Worm (Caenorhabditis elegans) whole organism, L4 larva: ENCODE measurements around the gene dnj-22.
A peak's percentile ranks its signal among the peaks of the same experiment; 100 is the strongest.

Experiments used
- F26F4.8 ChIP-seq: fragments of 200-800 bp; sonication (Bioruptor generic); conservative IDR thresholded peaks from 2 replicates; pipeline ENCODE4 v1.3.6; 2022; ENCODE audit warnings: missing genetic modification characterization, missing compliant biosample characterization
- F44E2.7 ChIP-seq: fragments of 200-800 bp; sonication (Bioruptor generic); IDR thresholded peaks from 2 replicates; pipeline ENCODE4 v2.1.2; 2022; ENCODE audit warnings: missing genetic modification characterization, missing compliant biosample characterization
- T20F7.1 ChIP-seq: fragments of 200-800 bp; sonication (Bioruptor generic); optimal IDR thresholded peaks from 2 replicates; lab custom pipeline; 2018; ENCODE audit warnings: mild to moderate bottlenecking, missing genetic modification characterization, missing compliant biosample characterization
- T26A8.4 ChIP-seq: fragments of 200-800 bp; sonication (Bioruptor generic); IDR thresholded peaks from 2 replicates; pipeline ENCODE4 v1.3.6; 2022; ENCODE audit warnings: missing genetic modification characterization, missing compliant biosample characterization
- Y48G9A.11 ChIP-seq: fragments of 200-800 bp; sonication (Bioruptor generic); IDR thresholded peaks from 2 replicates; pipeline ENCODE4 v1.3.6; 2022; ENCODE audit warnings: missing genetic modification reagents, missing genetic modification characterization, missing compliant biosample characterization
- Y5F2A.4 ChIP-seq: fragments of 200-800 bp; sonication (Bioruptor generic); optimal IDR thresholded peaks from 2 replicates; lab custom pipeline; 2018; ENCODE audit warnings: mild to moderate bottlenecking, missing genetic modification characterization, missing compliant biosample characterization
- Y75B8A.6 ChIP-seq: fragments of 200-800 bp; sonication (Bioruptor generic); IDR thresholded peaks from 2 replicates; pipeline ENCODE4 v1.3.6; 2022; ENCODE audit warnings: missing genetic modification reagents, missing genetic modification characterization, missing compliant biosample characterization
- arid-1 ChIP-seq: fragments of 200-800 bp; sonication (Bioruptor generic); conservative IDR thresholded peaks from 2 replicates; pipeline ENCODE4 v1.3.6; 2022; ENCODE audit warnings: missing genetic modification reagents, missing genetic modification characterization, missing compliant biosample characterization
- ceh-20 ChIP-seq: fragments of 200-800 bp; sonication (Bioruptor generic); IDR thresholded peaks from 2 replicates; pipeline ENCODE4 v1.3.6; 2022; ENCODE audit warnings: missing genetic modification reagents, missing genetic modification characterization, missing compliant biosample characterization
- ceh-44 ChIP-seq: fragments of 200-800 bp; sonication (Bioruptor generic); IDR thresholded peaks from 2 replicates; pipeline ENCODE4 v1.3.6; 2022; ENCODE audit warnings: missing genetic modification reagents, missing genetic modification characterization, missing compliant biosample characterization
- cey-2 ChIP-seq: sonication (generic microtip); optimal IDR thresholded peaks from 3 replicates; lab custom pipeline; 2017; ENCODE audit warnings: missing genetic modification characterization, mild to moderate bottlenecking, missing compliant biosample characterization, antibody characterized with exemption, borderline replicate concordance; ENCODE audit not compliant: insufficient read depth
- ctbp-1 ChIP-seq: fragments of 200-800 bp; sonication (Bioruptor generic); IDR thresholded peaks from 2 replicates; pipeline ENCODE4 v1.3.6; 2022; ENCODE audit warnings: missing genetic modification reagents, missing genetic modification characterization, missing compliant biosample characterization
- daf-16 ChIP-seq, 3 experiments: sonication (generic microtip); optimal IDR thresholded peaks; 2 replicates each; lab custom pipeline; 2016 to 2017; ENCODE audit warnings: missing genetic modification characterization in 3 of 3, missing genetic modification reagents in 3 of 3, mild to moderate bottlenecking in 2 of 3, missing compliant biosample characterization in 2 of 3, missing biosample characterization in 1 of 3, moderate library complexity in 1 of 3
- daf-19 ChIP-seq: fragments of 200-800 bp; sonication (Bioruptor generic); conservative IDR thresholded peaks from 2 replicates; pipeline ENCODE4 v1.3.6; 2022; ENCODE audit warnings: missing genetic modification characterization, missing compliant biosample characterization
- daf-8 ChIP-seq: fragments of 200-800 bp; sonication (Bioruptor generic); IDR thresholded peaks from 2 replicates; pipeline ENCODE4 v1.3.6; 2022; ENCODE audit warnings: missing genetic modification characterization, missing compliant biosample characterization
- dmd-8 ChIP-seq: fragments of 200-800 bp; sonication (Bioruptor generic); IDR thresholded peaks from 2 replicates; pipeline ENCODE4 v1.3.6; 2022; ENCODE audit warnings: missing genetic modification characterization, missing compliant biosample characterization
- duxl-1 ChIP-seq: sonication (generic microtip); optimal IDR thresholded peaks from 2 replicates; lab custom pipeline; 2016; ENCODE audit warnings: mild to moderate bottlenecking, missing genetic modification characterization, moderate library complexity, missing compliant biosample characterization; ENCODE audit not compliant: poor library complexity
- egl-43 ChIP-seq: fragments of 200-800 bp; sonication (Bioruptor generic); IDR thresholded peaks from 2 replicates; pipeline ENCODE4 v1.3.6; 2022; ENCODE audit warnings: missing genetic modification reagents, missing genetic modification characterization, missing compliant biosample characterization
- fos-1 ChIP-seq: fragments of 150-350 bp; optimal IDR thresholded peaks from 2 replicates; lab custom pipeline; 2014; ENCODE audit warnings: missing biosample characterization, missing genetic modification characterization
- gei-8 ChIP-seq: fragments of 200-800 bp; sonication (Bioruptor generic); optimal IDR thresholded peaks from 2 replicates; lab custom pipeline; 2018; ENCODE audit warnings: mild to moderate bottlenecking, missing genetic modification characterization, missing compliant biosample characterization
- hlh-11 ChIP-seq: fragments of 200-800 bp; sonication (Bioruptor generic); optimal IDR thresholded peaks from 2 replicates; lab custom pipeline; 2018; ENCODE audit warnings: mild to moderate bottlenecking, missing genetic modification characterization, missing compliant biosample characterization
- lim-7 ChIP-seq: fragments of 200-800 bp; sonication (Bioruptor generic); IDR thresholded peaks from 2 replicates; pipeline ENCODE4 v1.3.6; 2022; ENCODE audit warnings: missing genetic modification characterization, missing compliant biosample characterization
- lin-38 ChIP-seq: fragments of 200-800 bp; sonication (Bioruptor generic); IDR thresholded peaks from 2 replicates; pipeline ENCODE4 v1.3.6; 2022; ENCODE audit warnings: missing genetic modification reagents, missing genetic modification characterization, missing compliant biosample characterization
- lir-3 ChIP-seq: sonication (generic microtip); optimal IDR thresholded peaks from 2 replicates; lab custom pipeline; 2016; ENCODE audit warnings: mild to moderate bottlenecking, missing genetic modification characterization, missing compliant biosample characterization
- lsy-2 ChIP-seq, 2 experiments: fragments of 150-350 bp in 1 of 2; sonication (generic microtip) in 1 of 2; optimal IDR thresholded peaks; 2 replicates each; lab custom pipeline; 2014 to 2017; ENCODE audit warnings: missing biosample characterization in 2 of 2, missing genetic modification characterization in 2 of 2
- madf-5 ChIP-seq, 2 experiments: fragments of 200-800 bp; sonication (Bioruptor generic); IDR thresholded peaks; 2 replicates each; pipeline ENCODE4 v1.3.6; 2022; ENCODE audit warnings: missing compliant biosample characterization in 2 of 2, missing genetic modification characterization in 2 of 2
- mdl-1 ChIP-seq, 2 experiments: fragments of 150-350 bp in 1 of 2; sonication (generic microtip) in 1 of 2; optimal IDR thresholded peaks; 2 replicates each; lab custom pipeline; 2014 to 2017; ENCODE audit warnings: missing biosample characterization in 2 of 2, missing genetic modification characterization in 2 of 2
- mxl-2 ChIP-seq: fragments of 200-800 bp; sonication (Bioruptor generic); conservative IDR thresholded peaks from 2 replicates; pipeline ENCODE4 v1.3.6; 2022; ENCODE audit warnings: missing genetic modification reagents, missing genetic modification characterization, missing compliant biosample characterization
- nhr-11 ChIP-seq: fragments of 150-350 bp; optimal IDR thresholded peaks from 2 replicates; lab custom pipeline; 2014; ENCODE audit warnings: missing biosample characterization, missing genetic modification characterization
- nhr-111 ChIP-seq: fragments of 200-800 bp; sonication (Bioruptor generic); optimal IDR thresholded peaks from 2 replicates; lab custom pipeline; 2018; ENCODE audit warnings: mild to moderate bottlenecking, missing genetic modification characterization, missing compliant biosample characterization
- nhr-28 ChIP-seq: fragments of 150-350 bp; optimal IDR thresholded peaks from 2 replicates; lab custom pipeline; 2014; ENCODE audit warnings: missing biosample characterization, missing genetic modification characterization
- nhr-42 ChIP-seq: fragments of 200-800 bp; sonication (Bioruptor generic); IDR thresholded peaks from 2 replicates; pipeline ENCODE4 v1.3.6; 2022; ENCODE audit warnings: missing genetic modification characterization, missing compliant biosample characterization
- pha-4 ChIP-seq, 2 experiments: fragments of 150-350 bp in 1 of 2; fragments of 200-800 bp in 1 of 2; sonication (Bioruptor generic) in 1 of 2; IDR thresholded peaks in 1 of 2; optimal IDR thresholded peaks in 1 of 2; 2 replicates each; pipeline versions ENCODE4 v1.3.6 to Lab custom; 2014 to 2022; ENCODE audit warnings: missing genetic modification characterization in 2 of 2, missing genetic modification reagents in 2 of 2, missing biosample characterization in 1 of 2, missing compliant biosample characterization in 1 of 2
- skn-1 ChIP-seq: fragments of 150-350 bp; optimal IDR thresholded peaks from 2 replicates; lab custom pipeline; 2014; ENCODE audit warnings: missing biosample characterization, missing genetic modification characterization
- snpc-1.2 ChIP-seq: fragments of 200-800 bp; sonication (Bioruptor generic); IDR thresholded peaks from 2 replicates; pipeline ENCODE4 v1.3.6; 2022; ENCODE audit warnings: missing genetic modification reagents, missing genetic modification characterization, missing compliant biosample characterization
- spr-1 ChIP-seq: sonication (generic microtip); optimal IDR thresholded peaks from 2 replicates; lab custom pipeline; 2016; ENCODE audit warnings: mild to moderate bottlenecking, missing genetic modification characterization, missing compliant biosample characterization
- tra-1 ChIP-seq: fragments of 200-800 bp; sonication (Bioruptor generic); IDR thresholded peaks from 2 replicates; pipeline ENCODE4 v1.3.6; 2022; ENCODE audit warnings: missing genetic modification reagents, missing genetic modification characterization, missing compliant biosample characterization
- unc-39 ChIP-seq: sonication (generic microtip); optimal IDR thresholded peaks from 2 replicates; lab custom pipeline; 2017; ENCODE audit warnings: missing biosample characterization, missing genetic modification characterization
- unc-62 ChIP-seq, 3 experiments: fragments of 150-350 bp in 1 of 3; sonication (generic microtip); optimal IDR thresholded peaks in 2 of 3; peaks in 1 of 3; 1 replicate in 1 of 3; 2 replicates in 2 of 3; lab custom pipeline; 2014 to 2017; ENCODE audit warnings: missing biosample characterization in 3 of 3, missing genetic modification characterization in 3 of 3, missing genetic modification reagents in 3 of 3, missing genotype in 1 of 3
- vab-7 ChIP-seq: fragments of 200-800 bp; sonication (Bioruptor generic); IDR thresholded peaks from 2 replicates; pipeline ENCODE4 v1.3.6; 2022; ENCODE audit warnings: missing genetic modification reagents, missing genetic modification characterization, missing compliant biosample characterization
- zag-1 ChIP-seq: fragments of 150-350 bp; optimal IDR thresholded peaks from 2 replicates; lab custom pipeline; 2014; ENCODE audit warnings: missing biosample characterization, missing genetic modification characterization
- zfp-2 ChIP-seq: sonication (generic microtip); optimal IDR thresholded peaks from 2 replicates; lab custom pipeline; 2016; ENCODE audit warnings: mild to moderate bottlenecking, missing genetic modification characterization, missing compliant biosample characterization
- zip-11 ChIP-seq: fragments of 200-800 bp; sonication (Bioruptor generic); IDR thresholded peaks from 2 replicates; pipeline ENCODE4 v1.3.6; 2022; ENCODE audit warnings: missing genetic modification characterization, missing compliant biosample characterization

The dnj-22 gene

ce11 chrV:8500348-8500747 lies 38.4 kb upstream of the dnj-22 start (continued):
- TF ChIP-seq zip-11 (peak; percentile 92), cey-2 (tag; lab: Kevin White, UChicago) (no peak), Y5F2A.4 (GFP tag; lab: Kevin White, UChicago) (peak; percentile 98)

- TF ChIP-seq lim-7 (GFP tag; lab: Robert Waterston, UW) (peak; percentile 91), lin-38 (GFP tag; lab: Robert Waterston, UW) (peak; percentile 67), arid-1 (GFP tag; lab: Robert Waterston, UW) (peak; percentile 47; the same call in 1 of the 2 replicates), egl-43 (peak; percentile 52; the same call in 1 of the 2 replicates), daf-8 (GFP tag; lab: Robert Waterston, UW) (0 out of 2 replicates have a peak, but pooled peaks have one; percentile 27), unc-39 (tag; lab: Kevin White, UChicago) (no peak), dmd-8 (GFP tag; lab: Robert Waterston, UW) (peak; percentile 92), lir-3 (tag; lab: Kevin White, UChicago) (peak; percentile 15), nhr-28 (tag; lab: Kevin White, UChicago) (no peak), madf-5 (GFP tag; IDR thresholded peaks at IDR 0.05; lab: Robert Waterston, UW) (0 out of 4 replicates have a peak, but pooled peaks have one; percentile 51 to 66), tra-1 (GFP tag; lab: Robert Waterston, UW) (no peak), Y48G9A.11 (GFP tag; lab: Robert Waterston, UW) (0 out of 2 replicates have a peak, but pooled peaks have one; percentile 40), duxl-1 (tag; lab: Kevin White, UChicago) (peak; percentile 27), vab-7 (GFP tag; lab: Robert Waterston, UW) (peak; percentile 42; the same call in 1 of the 2 replicates), ceh-44 (GFP tag; lab: Robert Waterston, UW) (0 out of 2 replicates have a peak, but pooled peaks have one; percentile 44), snpc-1.2 (peak; percentile 52; the same call in 1 of the 2 replicates), T20F7.1 (GFP tag; lab: Kevin White, UChicago) (no peak), F26F4.8 (GFP tag; lab: Robert Waterston, UW) (peak; percentile 60; the same call in 1 of the 2 replicates), pha-4 (GFP tag; IDR thresholded peaks at IDR 0.05; lab: Robert Waterston, UW) (peak; percentile 53; the same call in 1 of the 2 replicates), pha-4 (tag; optimal IDR thresholded peaks at IDR 0.05; lab: Kevin White, UChicago) (no peak), gei-8 (GFP tag; lab: Kevin White, UChicago) (no peak), T26A8.4 (GFP tag; lab: Robert Waterston, UW) (0 out of 2 replicates have a peak, but pooled peaks have one; percentile 39), F44E2.7 (GFP tag; lab: Robert Waterston, UW) (peak; percentile 49; the same call in 1 of the 2 replicates), spr-1 (tag; lab: Kevin White, UChicago) (no peak), daf-16 (GFP tag; optimal IDR thresholded peaks at IDR 0.05; lab: Kevin White, UChicago) (peak in 1 of 2 experiments; percentile 8), daf-16 (tag; optimal IDR thresholded peaks at IDR 0.05; lab: Kevin White, UChicago) (no peak), ceh-20 (GFP tag; lab: Robert Waterston, UW) (peak; percentile 45; the same call in 1 of the 2 replicates), daf-19 (GFP tag; lab: Robert Waterston, UW) (peak; percentile 66; the same call in 1 of the 2 replicates)
These were observed 37.5 kb upstream of the dnj-22 start for ce11 chrV:8499407-8499806.

ce11 chrV:8495965-8496364 lies 34.0 kb upstream of the dnj-22 start:
- TF ChIP-seq zfp-2 (tag; lab: Kevin White, UChicago), result no peak
- no peak for TF ChIP-seq zag-1 (tag; lab: Kevin White, UChicago)
- peak; percentile 71 for TF ChIP-seq lin-38 (GFP tag; lab: Robert Waterston, UW)
- TF ChIP-seq mdl-1 (tag; optimal IDR thresholded peaks at IDR 0.05; lab: Kevin White, UChicago), result no peak
- TF ChIP-seq gei-8 (GFP tag; lab: Kevin White, UChicago), result peak; percentile 38
- no peak; the same call in 1 of the 2 replicates for TF ChIP-seq ceh-44 (GFP tag; lab: Robert Waterston, UW)
- TF ChIP-seq F44E2.7 (GFP tag; lab: Robert Waterston, UW), result 0 out of 2 replicates have a peak, but pooled peaks have one; percentile 20
- TF ChIP-seq pha-4 (GFP tag; IDR thresholded peaks at IDR 0.05; lab: Robert Waterston, UW), result peak; percentile 65
- no peak for TF ChIP-seq pha-4 (tag; optimal IDR thresholded peaks at IDR 0.05; lab: Kevin White, UChicago)
- peak; percentile 11 for TF ChIP-seq hlh-11
- no peak for TF ChIP-seq lsy-2 (tag; optimal IDR thresholded peaks at IDR 0.05; lab: Kevin White, UChicago)
- TF ChIP-seq fos-1, result no peak
- no peak for TF ChIP-seq skn-1 (tag; lab: Kevin White, UChicago)
- TF ChIP-seq daf-8 (GFP tag; lab: Robert Waterston, UW), result no peak
- TF ChIP-seq nhr-111, result peak; percentile 15
- TF ChIP-seq unc-62 (GFP tag; optimal IDR thresholded peaks at IDR 0.05 in 1 of 2; lab: Kevin White, UChicago), result no peak
- no peak for TF ChIP-seq unc-62 (tag; optimal IDR thresholded peaks at IDR 0.05; lab: Kevin White, UChicago)
- peak; percentile 72 for TF ChIP-seq ctbp-1 (GFP tag; lab: Robert Waterston, UW)
- no peak for TF ChIP-seq Y75B8A.6 (GFP tag; lab: Robert Waterston, UW)
- TF ChIP-seq nhr-11 (tag; lab: Kevin White, UChicago), result no peak
- no peak for TF ChIP-seq mxl-2 (GFP tag; lab: Robert Waterston, UW)
- peak; percentile 61; the same call in 1 of the 2 replicates for TF ChIP-seq nhr-42 (GFP tag; lab: Robert Waterston, UW)
